Fruit fly (Drosophila melanogaster) whole organism, adult: ENCODE measurements around the gene CG14326.

ENCODE experiments used
- CG11617 ChIP-seq: fragments of 200-800 bp; sonication (Bioruptor generic); optimal IDR thresholded peaks from 2 replicates; lab custom pipeline; 2017; ENCODE audit warnings: mild to moderate bottlenecking, missing biosample characterization, missing genetic modification reagents, missing genetic modification characterization
- CG12768 ChIP-seq: fragments of 200-800 bp; sonication (Bioruptor generic); optimal IDR thresholded peaks from 2 replicates; lab custom pipeline; 2017; ENCODE audit warnings: missing biosample characterization, missing genetic modification characterization, mild to moderate bottlenecking, moderate library complexity, missing genetic modification reagents
- CG14711 ChIP-seq: fragments of 200-800 bp; sonication (Bioruptor generic); optimal IDR thresholded peaks from 2 replicates; lab custom pipeline; 2018; ENCODE audit warnings: missing biosample characterization, mild to moderate bottlenecking, missing genetic modification characterization, moderate library complexity
- CG1620 ChIP-seq: fragments of 200-800 bp; sonication (Bioruptor generic); optimal IDR thresholded peaks from 2 replicates; lab custom pipeline; 2016; ENCODE audit warnings: missing biosample characterization, missing genetic modification characterization
- CG33017 ChIP-seq: fragments of 200-800 bp; sonication (Bioruptor generic); optimal IDR thresholded peaks from 2 replicates; lab custom pipeline; 2018; ENCODE audit warnings: missing biosample characterization, mild to moderate bottlenecking, missing genetic modification characterization, moderate library complexity
- CG5204 ChIP-seq: fragments of 200-800 bp; sonication (Bioruptor generic); optimal IDR thresholded peaks from 2 replicates; lab custom pipeline; 2016; ENCODE audit warnings: missing biosample characterization, missing genetic modification characterization
- CG7045 ChIP-seq: fragments of 200-800 bp; sonication (Bioruptor generic); optimal IDR thresholded peaks from 2 replicates; lab custom pipeline; 2017; ENCODE audit warnings: missing biosample characterization, mild to moderate bottlenecking, missing genetic modification characterization
- CG7101 ChIP-seq: fragments of 200-800 bp; sonication (Bioruptor generic); optimal IDR thresholded peaks from 2 replicates; lab custom pipeline; 2018; ENCODE audit warnings: missing biosample characterization, mild to moderate bottlenecking, missing genetic modification characterization, moderate library complexity
- Clk ChIP-seq: fragments of 200-800 bp; sonication (Bioruptor generic); optimal IDR thresholded peaks from 2 replicates; lab custom pipeline; 2017; ENCODE audit warnings: missing biosample characterization, missing genetic modification characterization
- Crg-1 ChIP-seq: fragments of 200-800 bp; sonication (Bioruptor generic); optimal IDR thresholded peaks from 2 replicates; lab custom pipeline; 2016; ENCODE audit warnings: missing biosample characterization, missing genetic modification characterization
- Hr96 ChIP-seq: fragments of 200-800 bp; sonication (Bioruptor generic); optimal IDR thresholded peaks from 2 replicates; lab custom pipeline; 2016; ENCODE audit warnings: missing biosample characterization, missing genetic modification characterization
- Mnt ChIP-seq: fragments of 200-800 bp; sonication (Bioruptor generic); optimal IDR thresholded peaks from 2 replicates; lab custom pipeline; 2016; ENCODE audit warnings: missing biosample characterization, mild to moderate bottlenecking, missing genetic modification characterization
- bab1 ChIP-seq: fragments of 200-800 bp; sonication (Bioruptor generic); optimal IDR thresholded peaks from 3 replicates; lab custom pipeline; 2019; ENCODE audit warnings: missing biosample characterization, mild to moderate bottlenecking, missing genetic modification characterization, moderate library complexity
- cic ChIP-seq: fragments of 200-800 bp; sonication (Bioruptor generic); optimal IDR thresholded peaks from 2 replicates; lab custom pipeline; 2017; ENCODE audit warnings: missing biosample characterization, mild to moderate bottlenecking, missing genetic modification characterization, moderate library complexity
- cnc ChIP-seq, 2 experiments: fragments of >200 bp; optimal IDR thresholded peaks; 2 replicates each; lab custom pipeline; 2017
- kay ChIP-seq: fragments of 200-800 bp; sonication (Bioruptor generic); peaks from one replicate; lab custom pipeline; 2016; ENCODE audit warnings: missing biosample characterization, missing genetic modification characterization, borderline replicate concordance
- ovo ChIP-seq: fragments of 200-800 bp; sonication (Bioruptor generic); optimal IDR thresholded peaks from 2 replicates; lab custom pipeline; 2016; ENCODE audit warnings: missing biosample characterization, missing genetic modification characterization
- pad ChIP-seq: fragments of 200-800 bp; sonication (Bioruptor generic); optimal IDR thresholded peaks from 3 replicates; lab custom pipeline; 2017; ENCODE audit warnings: missing biosample characterization, missing genetic modification characterization, mild to moderate bottlenecking, moderate library complexity, missing genetic modification reagents
- tj ChIP-seq: fragments of 200-800 bp; sonication (Bioruptor generic); optimal IDR thresholded peaks from 3 replicates; lab custom pipeline; 2017; ENCODE audit warnings: missing biosample characterization, mild to moderate bottlenecking, missing genetic modification characterization, moderate library complexity
- toe ChIP-seq: fragments of 200-800 bp; sonication (Bioruptor generic); optimal IDR thresholded peaks from 2 replicates; lab custom pipeline; 2016; ENCODE audit warnings: missing biosample characterization, missing genetic modification characterization

The CG14326 gene

DNA sequence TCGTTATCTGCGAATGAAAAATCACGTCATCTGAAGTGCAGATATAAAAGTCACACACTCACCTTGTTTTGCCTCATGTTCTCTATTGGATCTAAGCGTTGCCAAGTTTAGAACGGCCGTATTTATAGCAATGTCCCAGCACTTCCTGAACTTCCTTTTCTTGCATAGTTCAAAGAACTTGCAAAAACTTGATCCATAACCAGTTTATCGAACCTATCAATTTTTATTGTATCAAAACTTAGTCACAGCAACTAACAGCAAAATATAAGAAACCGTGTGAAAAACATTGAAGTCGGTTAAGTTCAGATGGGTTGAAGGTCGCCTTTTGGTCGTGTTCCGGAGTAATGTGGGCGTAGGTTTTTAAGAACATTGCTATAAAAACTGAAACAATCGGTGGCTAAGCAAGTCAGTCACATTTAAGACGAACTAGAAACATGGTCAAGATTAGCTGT, at the start of gene CG14326, which contains the start of gene CG14324:
TSS of gene CG14326 (plus strand) at position 402 of the 452 bp plus-strand sequence.
TSS of gene CG14324 (minus strand) at position 101 of the 452 bp plus-strand sequence.
- TF ChIP-seq CG14711 (no peak), ovo (no peak), CG1620 (GFP tag; lab: Kevin White, UChicago) (no peak), Clk (GFP tag; lab: Kevin White, UChicago) (no peak), bab1 (GFP tag; lab: Kevin White, UChicago) (no peak), CG11617 (GFP tag; lab: Kevin White, UChicago) (no peak), CG7101 (tag; lab: Kevin White, UChicago) (no peak), tj (GFP tag; lab: Kevin White, UChicago) (no peak), pad (no peak), cic (GFP tag; lab: Kevin White, UChicago) (no peak)

dm6 chr3R:17583658-17584460, 35.0 kb upstream of the CG14326 start:
- TF ChIP-seq CG12768 (GFP tag; lab: Kevin White, UChicago) (no peak), bab1 (GFP tag; lab: Kevin White, UChicago) (no peak), cic (GFP tag; lab: Kevin White, UChicago) (no peak), CG1620 (GFP tag; lab: Kevin White, UChicago) (no peak), Hr96 (GFP tag; lab: Kevin White, UChicago) (no peak), toe (GFP tag; lab: Kevin White, UChicago) (no peak), Crg-1 (no peak), Clk (GFP tag; lab: Kevin White, UChicago) (no peak), tj (GFP tag; lab: Kevin White, UChicago) (no peak), CG5204 (GFP tag; lab: Kevin White, UChicago) (no peak), CG33017 (tag; lab: Kevin White, UChicago) (no peak), cnc (optimal IDR thresholded peaks at IDR 0.05; lab: Kevin White, UChicago) (no peak), pad (no peak), CG14711 (no peak)

DNA sequence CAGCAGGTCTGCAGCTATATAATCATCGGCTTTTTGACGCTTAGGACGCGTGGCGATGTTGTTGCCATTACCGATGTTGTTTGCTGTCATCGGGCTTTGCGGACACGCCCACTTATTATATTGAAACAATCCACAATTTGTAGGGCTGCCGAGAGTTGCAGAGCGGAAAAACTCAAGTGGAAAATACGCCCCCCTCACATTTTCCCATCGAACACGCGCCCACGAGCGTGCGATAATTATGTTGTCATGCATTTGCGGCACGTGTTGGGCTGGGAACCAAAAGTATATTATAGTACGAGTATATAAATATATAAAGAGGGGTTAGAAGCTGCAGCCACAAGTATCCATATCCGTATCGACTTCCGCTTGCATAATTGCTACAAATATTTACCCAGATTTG, 30.1 kb upstream of the CG14326 start:
- no peak for TF ChIP-seq cic (GFP tag; lab: Kevin White, UChicago)
- TF ChIP-seq Hr96 (GFP tag; lab: Kevin White, UChicago): no peak
- TF ChIP-seq CG11617 (GFP tag; lab: Kevin White, UChicago): no peak
- no peak for TF ChIP-seq ovo

DNA sequence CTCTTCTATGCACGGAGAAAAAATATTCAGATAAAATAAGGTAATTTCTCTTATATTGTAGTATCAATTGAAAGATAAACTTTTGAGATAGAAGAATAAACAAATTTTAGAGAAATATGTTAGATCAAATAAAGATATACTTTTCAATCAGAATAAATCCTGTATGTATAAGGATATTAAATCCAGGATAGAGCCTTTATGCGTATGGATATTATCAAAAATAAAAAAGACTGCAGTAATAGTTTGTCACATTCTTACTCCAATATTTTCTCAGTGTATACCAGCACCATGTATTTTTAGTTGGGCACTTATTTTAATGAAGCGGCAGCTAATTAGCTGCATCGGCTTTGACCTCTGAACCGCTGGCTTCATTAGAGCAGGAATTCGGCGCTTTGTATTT, 27.1 kb upstream of the CG14326 start:
- TF ChIP-seq CG12768 (GFP tag; lab: Kevin White, UChicago): no peak
- no peak for TF ChIP-seq kay (GFP tag; lab: Kevin White, UChicago)

DNA sequence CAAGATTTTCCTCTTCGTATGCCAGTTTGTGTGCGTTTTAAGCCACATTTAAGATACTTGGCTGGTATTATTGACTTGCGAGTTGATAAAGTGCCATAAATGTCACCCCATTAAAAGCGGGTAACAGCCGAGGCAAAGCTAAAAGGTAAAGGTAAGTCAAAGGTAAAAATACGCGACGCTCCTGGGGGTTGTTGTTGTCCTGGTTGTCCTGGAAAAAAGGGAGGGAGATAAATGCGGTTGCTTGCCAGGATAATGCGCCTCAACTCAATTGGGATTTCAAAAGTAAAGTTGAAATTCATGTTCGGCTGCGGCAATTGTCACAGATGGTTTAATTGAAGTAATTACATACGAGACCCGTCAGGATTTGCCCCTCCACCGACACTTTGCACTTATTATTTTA, 25.4 kb upstream of the CG14326 start:
- TF ChIP-seq CG11617 (GFP tag; lab: Kevin White, UChicago): no peak
- no peak for TF ChIP-seq CG1620 (GFP tag; lab: Kevin White, UChicago)
- TF ChIP-seq CG7045 (GFP tag; lab: Kevin White, UChicago): no peak
- TF ChIP-seq kay (GFP tag; lab: Kevin White, UChicago): no peak
- TF ChIP-seq ovo: no peak
- TF ChIP-seq cic (GFP tag; lab: Kevin White, UChicago): no peak

DNA sequence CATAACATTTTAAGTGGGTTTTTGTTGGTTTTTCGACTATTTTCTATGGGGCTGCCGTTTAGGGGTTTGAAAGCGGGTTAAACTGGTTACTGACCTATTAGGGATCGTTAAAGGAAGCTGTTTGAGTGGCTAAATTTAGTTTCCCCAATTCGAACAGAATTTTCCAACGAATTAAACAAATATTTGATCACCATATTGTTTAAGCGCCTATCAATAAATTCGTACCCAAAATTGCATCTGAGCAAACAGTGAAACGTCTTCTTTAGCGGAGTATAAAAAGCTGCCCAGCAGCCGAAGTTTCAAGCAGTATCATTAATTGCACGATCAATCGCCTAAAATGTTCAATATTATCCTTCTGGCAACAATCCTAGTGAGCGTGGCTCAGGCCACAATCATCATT, 24.8 kb upstream of the CG14326 start, which contains the start of gene Sgs5bis:
TSS of gene Sgs5bis (plus strand) at position 301 of the 400 bp plus-strand sequence.
- no peak for TF ChIP-seq bab1 (GFP tag; lab: Kevin White, UChicago)
- TF ChIP-seq ovo: no peak
- TF ChIP-seq Mnt (GFP tag; lab: Kevin White, UChicago): no peak
- TF ChIP-seq cic (GFP tag; lab: Kevin White, UChicago): no peak
- TF ChIP-seq toe (GFP tag; lab: Kevin White, UChicago): no peak
- no peak for TF ChIP-seq Clk (GFP tag; lab: Kevin White, UChicago)
- no peak for TF ChIP-seq cnc (optimal IDR thresholded peaks at IDR 0.05; lab: Kevin White, UChicago)
- no peak for TF ChIP-seq CG14711
- no peak for TF ChIP-seq CG12768 (GFP tag; lab: Kevin White, UChicago)
- TF ChIP-seq CG33017 (tag; lab: Kevin White, UChicago): no peak
- TF ChIP-seq kay (GFP tag; lab: Kevin White, UChicago): no peak
- TF ChIP-seq CG11617 (GFP tag; lab: Kevin White, UChicago): no peak
- TF ChIP-seq tj (GFP tag; lab: Kevin White, UChicago): no peak
- TF ChIP-seq pad: no peak

- TF ChIP-seq Mnt (GFP tag; lab: Kevin White, UChicago) (no peak), CG11617 (GFP tag; lab: Kevin White, UChicago) (no peak), toe (GFP tag; lab: Kevin White, UChicago) (no peak), bab1 (GFP tag; lab: Kevin White, UChicago) (no peak), CG7101 (tag; lab: Kevin White, UChicago) (no peak), cnc (optimal IDR thresholded peaks at IDR 0.05; lab: Kevin White, UChicago) (no peak), CG14711 (no peak), CG1620 (GFP tag; lab: Kevin White, UChicago) (no peak), tj (GFP tag; lab: Kevin White, UChicago) (no peak), cic (GFP tag; lab: Kevin White, UChicago) (no peak), pad (no peak), Crg-1 (no peak), kay (GFP tag; lab: Kevin White, UChicago) (no peak), Hr96 (GFP tag; lab: Kevin White, UChicago) (no peak)
Measured at dm6 chr3R:17595084-17595483, 23.8 kb upstream of the CG14326 start, which contains the start of gene Sgs5. Sgs5 (plus strand) TSS chr3R:17595362.
